Fruit fly (Drosophila melanogaster): Measurements from ENCODE around the gene KaiR1D.

dm6 chr3R:20826929-20827328 is 39.1 kb downstream of the KaiR1D start:
- no peak for TF ChIP-seq pzg (GFP tag; optimal IDR thresholded peaks at IDR 0.05)
- TF ChIP-seq stc (GFP tag; IDR thresholded peaks at IDR 0.05), result no peak
- no peak for TF ChIP-seq psq (GFP tag; optimal IDR thresholded peaks at IDR 0.05)
- TF ChIP-seq CG15479 (GFP tag; optimal IDR thresholded peaks at IDR 0.05), result no peak
- no peak for TF ChIP-seq Aef1 (GFP tag; IDR thresholded peaks at IDR 0.05)
- TF ChIP-seq sisA (GFP tag; IDR thresholded peaks at IDR 0.05), result no peak
- TF ChIP-seq Ssrp (tag; optimal IDR thresholded peaks at IDR 0.05), result no peak
- TF ChIP-seq CG14014 (GFP tag; IDR thresholded peaks at IDR 0.05), result no peak
- TF ChIP-seq CG10654 (GFP tag; optimal IDR thresholded peaks at IDR 0.05), result no peak
- TF ChIP-seq exex (tag; optimal IDR thresholded peaks at IDR 0.05), result peak; percentile 83
- TF ChIP-seq Drgx (GFP tag; IDR thresholded peaks at IDR 0.05), result no peak
- TF ChIP-seq Hand (GFP tag; optimal IDR thresholded peaks at IDR 0.05), result no peak

Data from whole organism, embryonic.